Worm (Caenorhabditis elegans) whole organism, L2 larva: Measurements from ENCODE around the gene ttbk-8.1.

Experiments
- C34F6.9 ChIP-seq: fragments of 150-350 bp; optimal IDR thresholded peaks from 2 replicates; lab custom pipeline; 2014; ENCODE audit warnings: missing biosample characterization, missing genetic modification characterization
- F13H6.1 ChIP-seq: sonication (generic microtip); optimal IDR thresholded peaks from 2 replicates; lab custom pipeline; 2016; ENCODE audit warnings: missing genetic modification characterization, missing compliant biosample characterization
- R02D3.7 ChIP-seq: fragments of 150-350 bp; optimal IDR thresholded peaks from 2 replicates; lab custom pipeline; 2014; ENCODE audit warnings: missing biosample characterization, missing genetic modification characterization
- Y55F3AM.14 ChIP-seq: fragments of 200-800 bp; sonication (Bioruptor generic); optimal IDR thresholded peaks from 2 replicates; lab custom pipeline; 2018; ENCODE audit warnings: mild to moderate bottlenecking, missing genetic modification characterization, missing compliant biosample characterization
- ZK546.5 ChIP-seq: sonication (generic microtip); optimal IDR thresholded peaks from 2 replicates; lab custom pipeline; 2017; ENCODE audit warnings: missing biosample characterization, missing genetic modification characterization
- alr-1 ChIP-seq: fragments of 150-350 bp; optimal IDR thresholded peaks from 2 replicates; lab custom pipeline; 2014; ENCODE audit warnings: missing biosample characterization, missing genetic modification characterization
- aly-2 ChIP-seq: fragments of 150-350 bp; optimal IDR thresholded peaks from 2 replicates; lab custom pipeline; 2014; ENCODE audit warnings: missing biosample characterization, missing genetic modification characterization
- ama-1 ChIP-seq: fragments of 150-350 bp; optimal IDR thresholded peaks from 2 replicates; lab custom pipeline; 2018; ENCODE audit warnings: inconsistent platforms
- blmp-1 ChIP-seq: sonication (generic microtip); optimal IDR thresholded peaks from 2 replicates; lab custom pipeline; 2017; ENCODE audit warnings: missing genetic modification characterization, mild to moderate bottlenecking, missing compliant biosample characterization, antibody characterized with exemption, moderate library complexity; ENCODE audit not compliant: insufficient read depth
- ceh-16 ChIP-seq: fragments of 150-350 bp; optimal IDR thresholded peaks from 2 replicates; lab custom pipeline; 2014; ENCODE audit warnings: missing biosample characterization, missing genetic modification characterization
- ceh-82 ChIP-seq: fragments of 150-350 bp; optimal IDR thresholded peaks from 2 replicates; lab custom pipeline; 2014; ENCODE audit warnings: missing biosample characterization, missing genetic modification characterization
- crh-2 ChIP-seq: sonication (generic microtip); optimal IDR thresholded peaks from 2 replicates; lab custom pipeline; 2017; ENCODE audit warnings: missing biosample characterization, missing genetic modification characterization
- dmd-4 ChIP-seq: sonication (generic microtip); optimal IDR thresholded peaks from 2 replicates; lab custom pipeline; 2017; ENCODE audit warnings: missing biosample characterization, missing genetic modification characterization
- egl-27 ChIP-seq: sonication (generic microtip); optimal IDR thresholded peaks from 3 replicates; lab custom pipeline; 2017; ENCODE audit warnings: missing biosample characterization, missing genetic modification reagents, missing genetic modification characterization
- elt-1 ChIP-seq: fragments of 150-350 bp; optimal IDR thresholded peaks from 2 replicates; lab custom pipeline; 2014; ENCODE audit warnings: missing biosample characterization, missing genetic modification characterization
- fos-1 ChIP-seq: fragments of 150-350 bp; optimal IDR thresholded peaks from 2 replicates; lab custom pipeline; 2014; ENCODE audit warnings: missing biosample characterization, missing genetic modification characterization
- gmeb-1 ChIP-seq: fragments of 150-350 bp; optimal IDR thresholded peaks from 2 replicates; lab custom pipeline; 2014; ENCODE audit warnings: missing biosample characterization, missing genetic modification characterization
- lin-11 ChIP-seq: fragments of 150-350 bp; sonication (generic microtip); optimal IDR thresholded peaks from 2 replicates; lab custom pipeline; 2014; ENCODE audit warnings: missing biosample characterization, missing genetic modification characterization, inconsistent platforms, mixed read lengths
- lsy-2 ChIP-seq, 2 experiments: fragments of 150-350 bp in 1 of 2; sonication (generic microtip) in 1 of 2; optimal IDR thresholded peaks; 2 replicates each; lab custom pipeline; 2014 to 2017; ENCODE audit warnings: missing biosample characterization in 2 of 2, missing genetic modification characterization in 2 of 2
- mab-5 ChIP-seq: fragments of 150-350 bp; optimal IDR thresholded peaks from 2 replicates; lab custom pipeline; 2014; ENCODE audit warnings: missing biosample characterization, missing genetic modification characterization
- mbf-1 ChIP-seq: sonication (generic microtip); optimal IDR thresholded peaks from 2 replicates; lab custom pipeline; 2017; ENCODE audit warnings: missing biosample characterization, missing genetic modification characterization
- nhr-11 ChIP-seq: fragments of 150-350 bp; optimal IDR thresholded peaks from 2 replicates; lab custom pipeline; 2014; ENCODE audit warnings: missing biosample characterization, missing genetic modification characterization
- nhr-12 ChIP-seq: fragments of 150-350 bp; optimal IDR thresholded peaks from 2 replicates; lab custom pipeline; 2014; ENCODE audit warnings: missing biosample characterization, missing genetic modification characterization
- nhr-129 ChIP-seq: fragments of 150-350 bp; optimal IDR thresholded peaks from 2 replicates; lab custom pipeline; 2014; ENCODE audit warnings: missing biosample characterization, missing genetic modification characterization
- nhr-237 ChIP-seq: fragments of 150-350 bp; optimal IDR thresholded peaks from 2 replicates; lab custom pipeline; 2014; ENCODE audit warnings: missing biosample characterization, missing genetic modification characterization
- nhr-25 ChIP-seq: fragments of 150-350 bp; sonication (generic microtip); optimal IDR thresholded peaks from 3 replicates; lab custom pipeline; 2014; ENCODE audit warnings: missing biosample characterization, missing genetic modification characterization
- nhr-77 ChIP-seq: fragments of 150-350 bp; optimal IDR thresholded peaks from 2 replicates; lab custom pipeline; 2014; ENCODE audit warnings: missing biosample characterization, missing genetic modification characterization
- peb-1 ChIP-seq: fragments of 150-350 bp; optimal IDR thresholded peaks from 2 replicates; lab custom pipeline; 2014; ENCODE audit warnings: missing biosample characterization, missing genetic modification characterization
- sem-4 ChIP-seq: fragments of 150-350 bp; optimal IDR thresholded peaks from 2 replicates; lab custom pipeline; 2014; ENCODE audit warnings: missing biosample characterization, missing genetic modification reagents, missing genetic modification characterization
- skn-1 ChIP-seq: sonication (generic microtip); optimal IDR thresholded peaks from 2 replicates; lab custom pipeline; 2017; ENCODE audit warnings: missing biosample characterization, missing genetic modification characterization
- sma-3 ChIP-seq: sonication (generic microtip); optimal IDR thresholded peaks from 2 replicates; lab custom pipeline; 2016; ENCODE audit warnings: missing genetic modification reagents, missing genetic modification characterization, missing compliant biosample characterization
- snpc-4 ChIP-seq: fragments of 150-350 bp; optimal IDR thresholded peaks from 2 replicates; lab custom pipeline; 2014; ENCODE audit warnings: missing biosample characterization, missing genetic modification characterization
- unc-39 ChIP-seq: fragments of 150-350 bp; optimal IDR thresholded peaks from 2 replicates; lab custom pipeline; 2014; ENCODE audit warnings: missing biosample characterization, missing genetic modification characterization
- unc-55 ChIP-seq: fragments of 150-350 bp; sonication (generic microtip); optimal IDR thresholded peaks from 3 replicates; lab custom pipeline; 2014; ENCODE audit warnings: missing biosample characterization, missing genetic modification reagents, missing genetic modification characterization
- unc-62 ChIP-seq: fragments of 150-350 bp; optimal IDR thresholded peaks from 2 replicates; lab custom pipeline; 2014; ENCODE audit warnings: missing biosample characterization, missing genetic modification reagents, missing genetic modification characterization
- zag-1 ChIP-seq: fragments of 150-350 bp; optimal IDR thresholded peaks from 2 replicates; lab custom pipeline; 2014; ENCODE audit warnings: missing biosample characterization, missing genetic modification characterization
- ztf-1 ChIP-seq: fragments of 200-800 bp; sonication (Bioruptor generic); conservative IDR thresholded peaks from 2 replicates; pipeline ENCODE4 v1.3.6; 2022; ENCODE audit warnings: missing genetic modification characterization, missing compliant biosample characterization
- ztf-11 ChIP-seq: sonication (generic microtip); optimal IDR thresholded peaks from 2 replicates; lab custom pipeline; 2017; ENCODE audit warnings: missing biosample characterization, missing genetic modification characterization
- ztf-4 ChIP-seq: fragments of 150-350 bp; optimal IDR thresholded peaks from 2 replicates; lab custom pipeline; 2014; ENCODE audit warnings: missing biosample characterization, missing genetic modification characterization

The ttbk-8.1 gene

DNA sequence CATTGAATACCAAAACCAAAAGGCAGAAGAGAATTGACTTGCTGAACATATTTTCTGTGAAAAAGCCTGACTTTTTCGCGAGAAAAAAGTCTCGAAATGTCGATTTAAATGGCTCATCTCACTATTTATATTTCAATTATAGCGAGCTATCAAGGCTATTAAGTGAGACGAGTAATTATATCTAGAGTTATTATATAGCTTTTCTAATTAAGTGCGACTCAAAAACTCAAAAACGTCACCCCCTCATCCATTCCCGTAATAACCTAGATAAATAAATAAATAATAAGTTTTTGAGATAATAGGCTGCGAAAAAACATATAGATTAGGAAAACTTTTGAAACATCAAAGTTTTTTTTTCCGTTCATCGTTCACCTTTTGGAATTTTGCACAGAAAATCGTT is 33.6 kb downstream of the ttbk-8.1 start, which contains the start of gene nlp-17:
TSS of gene nlp-17 (minus strand) at position 101 of the 400 bp plus-strand sequence.
- no peak for TF ChIP-seq ceh-16 (tag; lab: Kevin White, UChicago)
- no peak for TF ChIP-seq unc-39 (tag; lab: Kevin White, UChicago)
- no peak for TF ChIP-seq elt-1
- TF ChIP-seq lin-11 (tag; lab: Kevin White, UChicago): no peak
- TF ChIP-seq ztf-11 (tag; lab: Kevin White, UChicago): no peak
- TF ChIP-seq egl-27 (tag; lab: Kevin White, UChicago): no peak
- TF ChIP-seq snpc-4: no peak
- TF ChIP-seq aly-2: no peak
- no peak for TF ChIP-seq fos-1 (tag; lab: Kevin White, UChicago)
- no peak for TF ChIP-seq nhr-237 (tag; lab: Kevin White, UChicago)
- TF ChIP-seq C34F6.9: no peak
- TF ChIP-seq F13H6.1 (tag; lab: Kevin White, UChicago): no peak
- no peak for TF ChIP-seq sma-3 (GFP tag; lab: Kevin White, UChicago)
- TF ChIP-seq nhr-77 (tag; lab: Kevin White, UChicago): no peak
- TF ChIP-seq mab-5: no peak

DNA sequence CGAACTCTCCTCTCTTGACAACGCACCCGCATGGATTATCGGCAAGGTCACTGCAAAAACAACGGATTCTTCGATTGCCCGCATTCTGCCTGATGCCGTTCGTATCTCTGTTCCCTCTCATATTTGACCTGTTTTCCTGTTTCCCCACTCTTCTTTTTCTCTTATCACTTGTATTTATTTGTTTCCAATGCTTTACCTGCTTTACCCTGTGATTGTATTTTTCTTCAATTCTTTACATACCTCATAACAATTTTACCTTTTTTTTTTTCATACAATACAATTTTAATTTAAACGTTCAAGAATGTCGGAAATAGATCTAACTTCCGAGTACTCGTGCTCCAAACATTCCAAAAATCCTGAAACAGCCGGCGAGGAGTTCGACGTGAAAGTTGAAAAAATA is 36.8 kb downstream of the ttbk-8.1 start, which contains the start of gene afmd-2:
TSS of gene afmd-2 (plus strand) at position 301 of the 400 bp plus-strand sequence.
- TF ChIP-seq alr-1 (tag; lab: Kevin White, UChicago) (no peak), fos-1 (tag; lab: Kevin White, UChicago) (peak; percentile 29)
- TF ChIP-seq, all 48 proteins: peak for 1

DNA sequence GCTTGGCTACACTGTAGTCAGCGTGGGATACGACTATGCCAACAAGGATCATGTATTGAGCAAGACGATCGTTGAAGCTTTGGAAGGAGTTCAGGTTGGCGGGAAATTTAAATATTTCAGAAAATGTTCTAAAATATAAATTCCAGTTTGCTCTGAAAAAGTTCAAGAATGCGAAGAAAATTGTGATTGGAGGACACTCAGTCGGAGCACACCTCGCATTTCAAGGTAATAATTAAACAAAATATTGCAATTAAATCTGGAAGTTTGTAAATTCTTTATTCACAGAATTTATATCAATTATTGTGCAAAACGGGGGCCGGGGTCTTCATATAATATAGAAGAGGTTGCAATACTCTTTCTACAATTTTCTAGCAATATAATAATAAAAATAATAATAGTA is 37.9 kb downstream of the ttbk-8.1 start:
- TF ChIP-seq nhr-12 (tag; lab: Kevin White, UChicago) (no peak), F13H6.1 (tag; lab: Kevin White, UChicago) (no peak), dmd-4 (no peak), Y55F3AM.14 (no peak), unc-62 (no peak), lsy-2 (tag; optimal IDR thresholded peaks at IDR 0.05; lab: Kevin White, UChicago) (no peak), ztf-11 (tag; lab: Kevin White, UChicago) (no peak), skn-1 (no peak), mab-5 (no peak), ceh-16 (tag; lab: Kevin White, UChicago) (no peak), R02D3.7 (no peak), peb-1 (tag; lab: Kevin White, UChicago) (no peak), mbf-1 (tag; lab: Kevin White, UChicago) (no peak)

DNA sequence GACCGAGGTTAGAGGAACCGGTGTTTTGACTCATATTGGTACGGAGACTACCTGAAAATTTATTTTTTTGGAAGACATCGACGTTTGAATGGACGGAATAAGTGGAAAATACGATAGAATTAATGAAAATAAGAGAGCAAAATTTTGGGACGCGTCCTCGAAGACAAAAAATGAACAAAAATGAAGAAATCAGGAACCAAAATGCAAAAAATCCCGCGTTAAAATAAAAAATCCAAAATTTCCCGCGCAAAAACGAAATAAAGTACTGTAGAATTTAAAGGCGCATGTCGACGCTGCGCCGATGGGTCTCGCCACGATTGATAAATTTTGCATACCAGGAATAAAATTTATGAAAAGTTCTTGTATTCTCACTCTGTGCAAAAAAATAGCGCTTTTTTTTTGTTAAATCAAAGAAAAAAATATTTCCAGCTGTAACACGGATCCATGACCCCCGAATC is 40.0 kb downstream of the ttbk-8.1 start, which contains the start of gene puf-3:
TSS of gene puf-3 (minus strand) at position 51 of the 458 bp plus-strand sequence.
- TF ChIP-seq nhr-237 (tag; lab: Kevin White, UChicago) (no peak), gmeb-1 (tag; lab: Kevin White, UChicago) (no peak), snpc-4 (no peak), unc-39 (tag; lab: Kevin White, UChicago) (no peak), nhr-11 (tag; lab: Kevin White, UChicago) (no peak), sem-4 (no peak), unc-55 (GFP tag; lab: Kevin White, UChicago) (no peak)
- TF ChIP-seq, all 48 proteins: peak for 0

DNA sequence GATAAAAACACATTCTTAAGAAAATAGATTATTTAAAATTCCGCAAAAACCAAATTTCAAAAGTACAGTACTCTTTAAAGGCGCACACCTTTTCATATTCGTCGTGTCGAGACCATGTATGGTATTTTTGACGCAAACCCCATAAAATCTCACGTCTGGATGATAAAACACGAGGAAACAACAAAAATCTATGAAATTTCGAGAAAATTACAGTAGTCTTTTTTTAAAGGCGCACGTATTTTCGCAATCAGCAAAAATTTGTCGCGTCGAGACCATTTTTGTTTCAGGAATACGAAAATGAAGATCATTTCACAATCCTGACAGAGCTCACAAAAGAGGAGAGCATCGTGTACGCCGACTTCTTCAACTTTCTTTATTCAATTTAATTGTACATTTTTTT is 40.9 kb downstream of the ttbk-8.1 start:
- TF ChIP-seq C34F6.9 (no peak), nhr-129 (peak; percentile 14), nhr-237 (tag; lab: Kevin White, UChicago) (no peak), elt-1 (no peak), Y55F3AM.14 (no peak), aly-2 (no peak), unc-39 (tag; lab: Kevin White, UChicago) (no peak), unc-55 (GFP tag; lab: Kevin White, UChicago) (no peak)
- TF ChIP-seq, all 48 proteins: peak for 1

DNA sequence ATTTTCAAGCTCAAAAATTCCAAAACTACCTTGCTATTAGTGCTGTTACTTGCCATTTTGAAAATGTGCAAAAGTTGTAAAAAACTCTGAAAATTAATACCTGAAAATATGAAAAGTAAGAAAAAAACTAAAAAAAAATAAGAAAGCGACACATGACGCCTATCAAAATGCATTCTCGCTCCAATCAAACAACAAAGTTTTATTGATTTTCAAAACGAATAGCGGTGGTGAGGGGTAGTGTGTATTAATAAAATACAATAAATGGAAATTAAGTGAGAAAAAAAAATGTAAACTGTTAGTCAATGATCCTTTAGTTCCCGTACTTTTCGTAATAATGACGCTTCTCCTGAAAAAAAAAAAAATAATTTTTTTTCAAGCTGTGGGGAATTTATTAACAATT is 49.7 kb downstream of the ttbk-8.1 start, which contains the start of gene dcap-2:
TSS of gene dcap-2 (minus strand) at position 86 of the 400 bp plus-strand sequence.
- TF ChIP-seq nhr-11 (tag; lab: Kevin White, UChicago) (no peak), peb-1 (tag; lab: Kevin White, UChicago) (no peak), mab-5 (no peak), ztf-4 (tag; lab: Kevin White, UChicago) (no peak), egl-27 (tag; lab: Kevin White, UChicago) (no peak), ama-1 (lab: Kevin White, UChicago) (no peak), dmd-4 (no peak), lsy-2 (tag; optimal IDR thresholded peaks at IDR 0.05; lab: Kevin White, UChicago) (peak in 1 of 2 experiments; percentile 56), ztf-1 (GFP tag; lab: Robert Waterston, UW) (no peak), ceh-82 (tag; lab: Kevin White, UChicago) (no peak), C34F6.9 (peak; percentile 57), crh-2 (tag; lab: Kevin White, UChicago) (peak; percentile 4), lin-11 (tag; lab: Kevin White, UChicago) (no peak), snpc-4 (no peak), nhr-77 (tag; lab: Kevin White, UChicago) (no peak), blmp-1 (tag; lab: Kevin White, UChicago) (no peak), ZK546.5 (tag; lab: Kevin White, UChicago) (no peak), R02D3.7 (no peak), zag-1 (tag; lab: Kevin White, UChicago) (no peak), nhr-25 (tag; lab: Kevin White, UChicago) (no peak), unc-55 (GFP tag; lab: Kevin White, UChicago) (peak; percentile 60), mbf-1 (tag; lab: Kevin White, UChicago) (no peak), sem-4 (no peak), nhr-129 (peak; percentile 2), F13H6.1 (tag; lab: Kevin White, UChicago) (no peak)
